Worm (Caenorhabditis elegans) whole organism, late embryonic: ENCODE results near the gene drd-10.

Experiments
- C38D4.7 ChIP-seq: fragments of 200-800 bp; sonication (Bioruptor generic); optimal IDR thresholded peaks from 2 replicates; lab custom pipeline; 2018; ENCODE audit warnings: mild to moderate bottlenecking, missing genetic modification characterization, moderate library complexity, missing compliant biosample characterization
- F13H6.1 ChIP-seq: sonication (generic microtip); optimal IDR thresholded peaks from 2 replicates; lab custom pipeline; 2016; ENCODE audit warnings: missing genetic modification characterization, missing compliant biosample characterization
- K09A11.1 ChIP-seq: sonication (generic microtip); optimal IDR thresholded peaks from 2 replicates; lab custom pipeline; 2017; ENCODE audit warnings: antibody characterized with exemption, mild to moderate bottlenecking, missing genetic modification characterization, missing compliant biosample characterization; ENCODE audit not compliant: insufficient read depth
- T23F11.4 ChIP-seq: fragments of 200-800 bp; sonication (Bioruptor generic); optimal IDR thresholded peaks from 2 replicates; lab custom pipeline; 2018; ENCODE audit warnings: mild to moderate bottlenecking, missing genetic modification characterization, missing compliant biosample characterization
- Y22D7AL.16 ChIP-seq: sonication (generic microtip); optimal IDR thresholded peaks from 2 replicates; lab custom pipeline; 2016; ENCODE audit warnings: missing genetic modification characterization, missing compliant biosample characterization
- ahr-1 ChIP-seq: sonication (generic microtip); optimal IDR thresholded peaks from 2 replicates; lab custom pipeline; 2016; ENCODE audit warnings: missing genetic modification characterization, missing compliant biosample characterization
- ceh-18 ChIP-seq: sonication (generic microtip); optimal IDR thresholded peaks from 2 replicates; lab custom pipeline; 2016; ENCODE audit warnings: missing genetic modification characterization, missing compliant biosample characterization
- ceh-2 ChIP-seq: sonication (generic microtip); optimal IDR thresholded peaks from 2 replicates; lab custom pipeline; 2016; ENCODE audit warnings: missing genotype, missing genetic modification characterization, missing compliant biosample characterization
- ceh-24 ChIP-seq: sonication (generic microtip); optimal IDR thresholded peaks from 2 replicates; lab custom pipeline; 2016; ENCODE audit warnings: mild to moderate bottlenecking, missing genetic modification characterization, missing compliant biosample characterization
- ceh-34 ChIP-seq: sonication (generic microtip); optimal IDR thresholded peaks from 2 replicates; lab custom pipeline; 2016; ENCODE audit warnings: mild to moderate bottlenecking, missing genetic modification characterization, missing compliant biosample characterization
- ceh-48 ChIP-seq: sonication (generic microtip); optimal IDR thresholded peaks from 2 replicates; lab custom pipeline; 2016; ENCODE audit warnings: missing genetic modification characterization, inconsistent platforms, missing compliant biosample characterization
- dmd-4 ChIP-seq: sonication (generic microtip); optimal IDR thresholded peaks from 2 replicates; lab custom pipeline; 2016; ENCODE audit warnings: borderline replicate concordance, missing genetic modification characterization, missing compliant biosample characterization
- dve-1 ChIP-seq: sonication (generic microtip); optimal IDR thresholded peaks from 2 replicates; lab custom pipeline; 2017; ENCODE audit warnings: antibody characterized with exemption, mild to moderate bottlenecking, missing genetic modification characterization, missing compliant biosample characterization
- elt-4 ChIP-seq: sonication (generic microtip); optimal IDR thresholded peaks from 2 replicates; lab custom pipeline; 2016; ENCODE audit warnings: missing genetic modification characterization, missing compliant biosample characterization
- eyg-1 ChIP-seq: sonication (generic microtip); optimal IDR thresholded peaks from 2 replicates; lab custom pipeline; 2016; ENCODE audit warnings: missing genotype, missing genetic modification characterization, missing compliant biosample characterization
- fkh-10 ChIP-seq: fragments of 150-350 bp; optimal IDR thresholded peaks from 2 replicates; lab custom pipeline; 2014; ENCODE audit warnings: missing biosample characterization, missing genetic modification reagents, missing genetic modification characterization
- gmeb-2 ChIP-seq: sonication (generic microtip); optimal IDR thresholded peaks from 2 replicates; lab custom pipeline; 2016; ENCODE audit warnings: missing genetic modification characterization, inconsistent platforms, missing compliant biosample characterization
- hlh-13 ChIP-seq: fragments of 200-800 bp; sonication (Bioruptor generic); optimal IDR thresholded peaks from 2 replicates; lab custom pipeline; 2018; ENCODE audit warnings: mild to moderate bottlenecking, missing genetic modification characterization, missing compliant biosample characterization
- hlh-6 ChIP-seq: sonication (generic microtip); optimal IDR thresholded peaks from 2 replicates; lab custom pipeline; 2016; ENCODE audit warnings: missing genotype, missing genetic modification characterization, missing compliant biosample characterization
- hlh-8 ChIP-seq: sonication (generic microtip); optimal IDR thresholded peaks from 2 replicates; lab custom pipeline; 2016; ENCODE audit warnings: missing genotype, missing genetic modification characterization, missing compliant biosample characterization
- lin-11 ChIP-seq: fragments of 200-800 bp; sonication (Bioruptor generic); optimal IDR thresholded peaks from 2 replicates; lab custom pipeline; 2018; ENCODE audit warnings: mild to moderate bottlenecking, missing genetic modification characterization, missing compliant biosample characterization
- mec-3 ChIP-seq: sonication (generic microtip); optimal IDR thresholded peaks from 2 replicates; lab custom pipeline; 2016; ENCODE audit warnings: borderline replicate concordance, missing genetic modification characterization, missing compliant biosample characterization
- nfya-1 ChIP-seq: sonication (generic microtip); optimal IDR thresholded peaks from 2 replicates; lab custom pipeline; 2017; ENCODE audit warnings: missing genetic modification characterization, mild to moderate bottlenecking, missing compliant biosample characterization, antibody characterized with exemption, moderate library complexity
- nhr-232 ChIP-seq: sonication (generic microtip); optimal IDR thresholded peaks from 2 replicates; lab custom pipeline; 2016; ENCODE audit warnings: missing genetic modification characterization, missing compliant biosample characterization
- odd-2 ChIP-seq: sonication (generic microtip); optimal IDR thresholded peaks from 2 replicates; lab custom pipeline; 2017; ENCODE audit warnings: antibody characterized with exemption, mild to moderate bottlenecking, missing genetic modification characterization, missing compliant biosample characterization
- pag-3 ChIP-seq: sonication (generic microtip); optimal IDR thresholded peaks from 2 replicates; lab custom pipeline; 2016; ENCODE audit warnings: missing compliant biosample characterization, missing genetic modification characterization, borderline replicate concordance
- pha-2 ChIP-seq: sonication (generic microtip); optimal IDR thresholded peaks from 2 replicates; lab custom pipeline; 2017; ENCODE audit warnings: mild to moderate bottlenecking, missing genetic modification characterization, missing compliant biosample characterization
- pha-4 ChIP-seq: fragments of 150-350 bp; optimal IDR thresholded peaks from 2 replicates; lab custom pipeline; 2018; ENCODE audit warnings: missing biosample characterization, missing genetic modification reagents, missing genetic modification characterization
- pros-1 ChIP-seq: fragments of 150-350 bp; optimal IDR thresholded peaks from 2 replicates; lab custom pipeline; 2014; ENCODE audit warnings: missing biosample characterization, missing genetic modification reagents, missing genetic modification characterization
- rnt-1 ChIP-seq: sonication (generic microtip); optimal IDR thresholded peaks from 2 replicates; lab custom pipeline; 2016; ENCODE audit warnings: missing genetic modification characterization, missing compliant biosample characterization
- sdc-2 ChIP-seq: sonication (generic microtip); optimal IDR thresholded peaks from 2 replicates; lab custom pipeline; 2016; ENCODE audit warnings: missing genotype, missing genetic modification characterization, missing compliant biosample characterization
- sox-2 ChIP-seq: fragments of 200-800 bp; sonication (Bioruptor generic); IDR thresholded peaks from 2 replicates; pipeline ENCODE4 v1.3.6; 2022; ENCODE audit warnings: missing genetic modification reagents, missing genetic modification characterization, missing compliant biosample characterization
- sox-4 ChIP-seq: sonication (generic microtip); optimal IDR thresholded peaks from 2 replicates; lab custom pipeline; 2017; ENCODE audit warnings: mild to moderate bottlenecking, missing genetic modification characterization, inconsistent platforms, missing compliant biosample characterization
- unc-3 ChIP-seq, 2 experiments: fragments of 200-800 bp in 1 of 2; sonication (Bioruptor generic) in 1 of 2; sonication (generic microtip) in 1 of 2; conservative IDR thresholded peaks in 1 of 2; optimal IDR thresholded peaks in 1 of 2; 2 replicates each; pipeline versions ENCODE4 v1.3.6 to Lab custom; 2016 to 2022; ENCODE audit warnings: missing compliant biosample characterization in 2 of 2, missing genetic modification characterization in 2 of 2, missing genetic modification reagents in 1 of 2
- unc-42 ChIP-seq: sonication (generic microtip); optimal IDR thresholded peaks from 2 replicates; lab custom pipeline; 2016; ENCODE audit warnings: missing genotype, missing genetic modification characterization, missing compliant biosample characterization

The drd-10 gene

DNA sequence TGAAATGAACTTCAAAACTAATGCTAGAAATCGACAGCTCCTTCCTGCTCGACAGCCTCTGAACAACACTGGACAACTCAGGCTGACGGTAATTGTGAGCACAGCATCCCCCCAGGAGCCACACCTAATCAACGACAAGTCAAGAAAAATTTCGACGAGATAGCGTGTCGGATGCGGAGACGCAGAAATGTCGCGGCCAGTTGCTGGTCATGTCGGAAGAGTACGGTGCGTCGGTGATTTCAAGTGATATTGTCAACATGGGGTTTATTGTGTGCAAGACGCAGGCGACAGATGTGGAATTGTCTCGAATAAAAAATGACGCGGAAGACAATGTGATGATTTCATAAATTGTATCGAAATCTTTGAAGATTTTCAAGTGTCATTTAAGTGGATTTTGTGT, 29.1 kb downstream of the drd-10 start, which contains the start of gene twk-11:
Gene twk-11 (minus strand): TSS at position 101 of the 400 bp plus-strand sequence.
- TF ChIP-seq elt-4 (no peak), K09A11.1 (no peak), dmd-4 (tag; lab: Kevin White, UChicago) (no peak), pros-1 (tag; lab: Kevin White, UChicago) (no peak), pha-4 (tag; lab: Kevin White, UChicago) (no peak), odd-2 (no peak), hlh-13 (no peak), hlh-6 (tag; lab: Kevin White, UChicago) (no peak), ceh-18 (tag; lab: Kevin White, UChicago) (no peak)
- TF ChIP-seq, all 69 proteins: peak for 0

ce11 chrV:7046005-7046404, 38.6 kb downstream of the drd-10 start, which contains the start of gene F20A1.2:
Gene F20A1.2 (plus strand): TSS chrV:7046305.
- TF ChIP-seq pag-3 (no peak), eyg-1 (tag; lab: Kevin White, UChicago) (no peak), pha-2 (tag; lab: Kevin White, UChicago) (no peak), ceh-24 (tag; lab: Kevin White, UChicago) (no peak), ahr-1 (tag; lab: Kevin White, UChicago) (no peak), hlh-13 (no peak)

- TF ChIP-seq unc-3 (GFP tag; conservative IDR thresholded peaks at IDR 0.05; lab: Robert Waterston, UW) (no peak), unc-3 (tag; optimal IDR thresholded peaks at IDR 0.05; lab: Kevin White, UChicago) (no peak), rnt-1 (tag; lab: Kevin White, UChicago) (no peak), pha-4 (tag; lab: Kevin White, UChicago) (no peak), dve-1 (no peak), hlh-8 (no peak), nhr-232 (tag; lab: Kevin White, UChicago) (no peak), unc-42 (no peak), sdc-2 (tag; lab: Kevin White, UChicago) (no peak), ceh-2 (tag; lab: Kevin White, UChicago) (no peak), T23F11.4 (GFP tag; lab: Kevin White, UChicago) (no peak), F13H6.1 (no peak), gmeb-2 (tag; lab: Kevin White, UChicago) (no peak), hlh-13 (no peak), nfya-1 (tag; lab: Kevin White, UChicago) (no peak)
Observed at ce11 chrV:7047512-7047911, 40.1 kb downstream of the drd-10 start, which contains the start of gene F20A1.8. Gene F20A1.8 (minus strand): TSS chrV:7047612.

DNA sequence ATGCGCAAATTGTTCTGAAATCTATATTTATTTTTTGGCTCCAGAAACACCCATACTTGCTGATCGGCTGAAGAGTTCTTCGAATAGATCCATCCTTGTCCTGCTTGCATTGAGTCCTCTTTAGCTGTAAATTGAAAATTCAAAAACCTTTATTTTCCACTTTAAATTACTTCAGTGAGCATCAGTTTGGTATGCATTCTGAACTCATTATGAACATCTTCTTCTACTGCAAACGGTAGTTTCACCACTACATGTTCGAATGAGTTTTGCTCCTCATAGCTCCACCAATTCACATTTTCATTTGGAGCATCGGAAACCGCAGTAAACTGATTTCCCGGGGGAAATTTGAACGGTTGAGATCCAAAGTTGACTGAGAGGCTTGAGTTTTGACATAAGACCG, 42.7 kb downstream of the drd-10 start:
- TF ChIP-seq sox-2 (GFP tag; lab: Robert Waterston, UW) (no peak), ceh-48 (tag; lab: Kevin White, UChicago) (no peak), eyg-1 (tag; lab: Kevin White, UChicago) (no peak)

DNA sequence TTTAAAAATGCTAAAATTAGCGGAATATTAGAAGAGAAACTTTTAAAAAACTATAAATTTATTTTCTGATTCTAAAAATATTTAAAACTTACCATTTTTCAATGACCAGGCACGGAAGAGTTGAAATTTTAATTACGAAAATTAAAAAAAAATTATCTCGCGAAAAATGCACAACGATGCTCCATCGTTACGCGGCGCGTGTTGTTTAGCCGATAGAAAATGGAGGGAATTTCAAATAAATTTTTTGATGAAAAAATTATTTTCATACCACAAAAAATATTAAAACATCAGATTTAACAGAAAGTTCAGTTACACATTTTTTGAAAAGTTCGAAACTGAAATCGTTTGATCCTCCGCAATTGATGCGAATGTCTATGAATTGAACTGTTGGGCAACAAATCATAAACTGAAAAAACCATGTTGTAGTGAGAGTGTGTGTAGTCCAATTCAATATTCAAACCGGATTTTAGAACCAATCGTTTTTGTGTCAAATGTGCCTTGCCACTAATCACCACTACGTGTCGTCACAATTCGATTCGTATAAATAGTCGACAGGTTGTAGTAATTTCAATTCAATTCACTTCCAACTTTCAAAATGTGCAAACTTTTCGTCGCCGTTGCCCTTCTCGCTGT, 43.8 kb downstream of the drd-10 start, which contains the start of the genes tofu-2 and spig-1:
Gene tofu-2 (minus strand): TSS at position 116 of the 633 bp plus-strand sequence.
Gene spig-1 (plus strand): TSS at position 583 of the 633 bp plus-strand sequence.
- no peak for TF ChIP-seq nhr-232 (tag; lab: Kevin White, UChicago)
- no peak for TF ChIP-seq lin-11 (tag; lab: Kevin White, UChicago)
- TF ChIP-seq C38D4.7 (GFP tag; lab: Kevin White, UChicago) = no peak
- no peak for TF ChIP-seq ceh-2 (tag; lab: Kevin White, UChicago)
- TF ChIP-seq mec-3 (tag; lab: Kevin White, UChicago) = no peak
- no peak for TF ChIP-seq fkh-10 (GFP tag; lab: Kevin White, UChicago)
- TF ChIP-seq rnt-1 (tag; lab: Kevin White, UChicago) = no peak
- TF ChIP-seq ceh-34 (tag; lab: Kevin White, UChicago) = no peak
- no peak for TF ChIP-seq eyg-1 (tag; lab: Kevin White, UChicago)
- TF ChIP-seq pros-1 (tag; lab: Kevin White, UChicago) = no peak
- TF ChIP-seq ceh-48 (tag; lab: Kevin White, UChicago) = no peak
- no peak for TF ChIP-seq hlh-6 (tag; lab: Kevin White, UChicago)
- no peak for TF ChIP-seq hlh-13
- no peak for TF ChIP-seq sox-4 (tag; lab: Kevin White, UChicago)
- no peak for TF ChIP-seq Y22D7AL.16
